Worm (Caenorhabditis elegans) whole organism, L1 larva: Measurements from ENCODE around the gene clc-3.

ENCODE experiments used
- ama-1 ChIP-seq: fragments of 150-350 bp; optimal IDR thresholded peaks from 2 replicates; lab custom pipeline; 2014
- blmp-1 ChIP-seq: fragments of 150-350 bp; optimal IDR thresholded peaks from 2 replicates; lab custom pipeline; 2014; ENCODE audit warnings: missing biosample characterization, missing genetic modification characterization
- ceh-82 ChIP-seq, 3 experiments: fragments of 150-350 bp in 1 of 3; sonication (generic microtip) in 2 of 3; optimal IDR thresholded peaks; 2 replicates each; lab custom pipeline; 2014 to 2017; ENCODE audit warnings: missing biosample characterization in 3 of 3, missing genetic modification characterization in 3 of 3
- dsc-1 ChIP-seq: sonication (generic microtip); optimal IDR thresholded peaks from 2 replicates; lab custom pipeline; 2016; ENCODE audit warnings: mild to moderate bottlenecking, missing genetic modification characterization, missing compliant biosample characterization
- efl-1 ChIP-seq, 4 experiments: fragments of 150-350 bp; optimal IDR thresholded peaks in 3 of 4; peaks in 1 of 4; 1 replicate in 1 of 4; 2 replicates in 3 of 4; lab custom pipeline; 2014; ENCODE audit warnings: missing biosample characterization in 2 of 4, missing genetic modification characterization in 2 of 4, missing genetic modification reagents in 2 of 4
- elt-3 ChIP-seq, 6 experiments: fragments of 150-350 bp in 1 of 6; sonication (generic microtip); optimal IDR thresholded peaks; 2 replicates each; lab custom pipeline; 2017 to 2018; ENCODE audit warnings: missing biosample characterization in 6 of 6, missing genetic modification characterization in 6 of 6, inconsistent platforms in 1 of 6
- ets-5 ChIP-seq: fragments of 200-800 bp; sonication (Bioruptor generic); IDR thresholded peaks from 2 replicates; pipeline ENCODE4 v1.3.6; 2022; ENCODE audit warnings: missing genetic modification characterization, missing compliant biosample characterization
- fkh-8 ChIP-seq: sonication (generic microtip); optimal IDR thresholded peaks from 2 replicates; lab custom pipeline; 2016; ENCODE audit warnings: mild to moderate bottlenecking, missing genetic modification characterization, missing compliant biosample characterization
- grh-1 ChIP-seq: fragments of 200-800 bp; sonication (Bioruptor generic); IDR thresholded peaks from 2 replicates; pipeline ENCODE4 v1.3.6; 2022; ENCODE audit warnings: missing genetic modification reagents, missing genetic modification characterization, missing compliant biosample characterization
- hpl-2 ChIP-seq: fragments of 150-350 bp; optimal IDR thresholded peaks from 2 replicates; lab custom pipeline; 2014; ENCODE audit warnings: missing biosample characterization, missing genetic modification reagents, missing genetic modification characterization
- irx-1 ChIP-seq: sonication (generic microtip); optimal IDR thresholded peaks from 2 replicates; lab custom pipeline; 2016; ENCODE audit warnings: missing genetic modification characterization, missing compliant biosample characterization
- isw-1 ChIP-seq: fragments of 200-800 bp; sonication (Bioruptor generic); IDR thresholded peaks from 2 replicates; pipeline ENCODE4 v1.3.6; 2022; ENCODE audit warnings: missing genetic modification characterization, missing compliant biosample characterization
- lin-13 ChIP-seq: fragments of 150-350 bp; optimal IDR thresholded peaks from 2 replicates; lab custom pipeline; 2014; ENCODE audit warnings: missing biosample characterization, missing genetic modification reagents, missing genetic modification characterization
- lin-14 ChIP-seq: fragments of 200-800 bp; sonication (Bioruptor generic); optimal IDR thresholded peaks from 2 replicates; lab custom pipeline; 2018; ENCODE audit warnings: mild to moderate bottlenecking, missing genetic modification characterization, moderate library complexity, missing compliant biosample characterization
- lsy-2 ChIP-seq, 2 experiments: fragments of 150-350 bp; optimal IDR thresholded peaks; 2 replicates each; lab custom pipeline; 2014; ENCODE audit warnings: missing biosample characterization in 2 of 2, missing genetic modification characterization in 2 of 2
- mab-9 ChIP-seq: fragments of 200-800 bp; sonication (Bioruptor generic); IDR thresholded peaks from 2 replicates; pipeline ENCODE4 v1.3.6; 2022; ENCODE audit warnings: missing genetic modification reagents, missing genetic modification characterization, missing compliant biosample characterization
- mef-2 ChIP-seq: fragments of 150-350 bp; optimal IDR thresholded peaks from 2 replicates; lab custom pipeline; 2014; ENCODE audit warnings: missing biosample characterization, missing genetic modification characterization
- mep-1 ChIP-seq: fragments of 150-350 bp; optimal IDR thresholded peaks from 2 replicates; lab custom pipeline; 2014; ENCODE audit warnings: missing biosample characterization, missing genetic modification characterization
- nhr-237 ChIP-seq: fragments of 150-350 bp; optimal IDR thresholded peaks from 2 replicates; lab custom pipeline; 2014; ENCODE audit warnings: missing biosample characterization, missing genetic modification characterization
- nhr-47 ChIP-seq: sonication (generic microtip); optimal IDR thresholded peaks from 2 replicates; lab custom pipeline; 2016; ENCODE audit warnings: mild to moderate bottlenecking, missing genetic modification characterization, moderate library complexity, missing compliant biosample characterization
- nhr-77 ChIP-seq: fragments of 150-350 bp; optimal IDR thresholded peaks from 2 replicates; lab custom pipeline; 2014; ENCODE audit warnings: missing biosample characterization, missing genetic modification characterization
- nhr-85 ChIP-seq: sonication (generic microtip); peaks from one replicate; lab custom pipeline; 2016; ENCODE audit warnings: missing genetic modification characterization, inconsistent platforms, missing compliant biosample characterization
- nhr-90 ChIP-seq: sonication (generic microtip); optimal IDR thresholded peaks from 2 replicates; lab custom pipeline; 2016; ENCODE audit warnings: mild to moderate bottlenecking, missing genetic modification characterization, missing compliant biosample characterization; ENCODE audit not compliant: poor library complexity
- pax-3 ChIP-seq: fragments of 200-800 bp; sonication (Bioruptor generic); optimal IDR thresholded peaks from 2 replicates; lab custom pipeline; 2018; ENCODE audit warnings: mild to moderate bottlenecking, missing genetic modification characterization, moderate library complexity, missing compliant biosample characterization
- rnt-1 ChIP-seq: sonication (generic microtip); optimal IDR thresholded peaks from 2 replicates; lab custom pipeline; 2016; ENCODE audit warnings: mild to moderate bottlenecking, missing genetic modification characterization, moderate library complexity, missing compliant biosample characterization
- skn-1 ChIP-seq: fragments of 150-350 bp; optimal IDR thresholded peaks from 2 replicates; lab custom pipeline; 2014; ENCODE audit warnings: missing biosample characterization, missing genetic modification characterization
- snpc-4 ChIP-seq: fragments of 150-350 bp; optimal IDR thresholded peaks from 2 replicates; lab custom pipeline; 2014; ENCODE audit warnings: missing biosample characterization, missing genetic modification characterization
- snu-23 ChIP-seq: sonication (generic microtip); optimal IDR thresholded peaks from 2 replicates; lab custom pipeline; 2016; ENCODE audit warnings: missing genetic modification characterization, missing compliant biosample characterization
- sox-4 ChIP-seq: sonication (generic microtip); optimal IDR thresholded peaks from 2 replicates; lab custom pipeline; 2016; ENCODE audit warnings: missing genetic modification characterization, missing compliant biosample characterization
- tbx-2 ChIP-seq: sonication (generic microtip); optimal IDR thresholded peaks from 2 replicates; lab custom pipeline; 2016; ENCODE audit warnings: missing genetic modification characterization, missing compliant biosample characterization
- tlp-1 ChIP-seq: fragments of 150-350 bp; optimal IDR thresholded peaks from 2 replicates; lab custom pipeline; 2014; ENCODE audit warnings: missing biosample characterization, missing genetic modification characterization
- unc-62 ChIP-seq: fragments of 150-350 bp; optimal IDR thresholded peaks from 2 replicates; lab custom pipeline; 2014; ENCODE audit warnings: missing biosample characterization, missing genetic modification reagents, missing genetic modification characterization
- unc-86 ChIP-seq: sonication (generic microtip); optimal IDR thresholded peaks from 2 replicates; lab custom pipeline; 2016; ENCODE audit warnings: missing genetic modification characterization, missing compliant biosample characterization

Gene clc-3

DNA sequence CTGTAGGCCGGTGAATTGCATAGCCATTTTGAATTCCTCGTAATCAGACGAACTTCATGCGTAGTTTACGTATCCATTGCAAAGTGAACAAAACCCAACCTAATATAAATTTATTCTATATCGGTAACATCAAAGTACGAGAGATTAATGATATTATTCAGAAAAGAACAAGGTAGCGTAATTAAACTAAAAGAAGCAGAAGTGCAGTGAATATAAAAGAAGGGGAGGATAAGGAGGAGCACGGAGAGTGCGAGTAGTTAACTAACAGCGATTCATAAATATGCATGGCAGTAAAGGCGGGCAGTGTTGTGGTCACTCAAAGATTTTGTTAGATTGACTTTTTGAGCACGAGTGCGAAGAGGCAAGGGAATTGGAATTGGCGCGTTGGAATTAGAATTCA, at the start of gene clc-3:
clc-3 (minus strand) TSS at position 101 of the 400 bp plus-strand sequence.
- no peak for TF ChIP-seq pax-3
- TF ChIP-seq lin-14, result peak; percentile 2
- TF ChIP-seq, all 84 proteins: peak for 1

DNA sequence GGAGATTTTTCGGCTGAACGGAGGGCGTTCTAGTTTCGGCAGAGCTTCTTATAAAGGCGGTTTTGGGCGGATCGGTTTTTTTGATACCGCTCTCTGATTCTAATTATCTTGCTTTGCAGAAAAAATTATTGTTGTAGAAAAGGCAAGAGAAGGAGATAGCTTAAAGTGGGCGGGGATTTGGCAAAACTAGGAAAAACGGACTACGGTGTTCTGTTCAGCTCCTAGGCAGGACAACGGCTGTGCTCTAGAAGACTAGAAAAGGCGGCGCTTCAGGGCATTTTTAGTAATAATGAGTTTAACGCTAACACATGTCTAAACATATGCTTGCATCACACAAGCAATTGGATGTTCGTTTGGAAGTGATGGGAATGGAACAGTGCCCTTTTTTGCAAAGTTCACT, 44.5 kb upstream of the clc-3 start, which contains the start of gene C04F6.7:
C04F6.7 (minus strand) TSS at position 101 of the 400 bp plus-strand sequence.
- TF ChIP-seq lin-13 (GFP tag; lab: Kevin White, UChicago) (no peak), tlp-1 (tag; lab: Kevin White, UChicago) (no peak), snpc-4 (no peak), ama-1 (lab: Kevin White, UChicago) (no peak), unc-86 (tag; lab: Kevin White, UChicago) (no peak), nhr-47 (no peak), irx-1 (tag; lab: Kevin White, UChicago) (no peak), nhr-77 (tag; lab: Kevin White, UChicago) (no peak), lin-14 (no peak), hpl-2 (GFP tag; lab: Kevin White, UChicago) (no peak), ceh-82 (tag; optimal IDR thresholded peaks at IDR 0.05; lab: Kevin White, UChicago) (no peak), nhr-237 (no peak)

- peak; percentile 6 for TF ChIP-seq fkh-8 (tag; lab: Kevin White, UChicago)
- peak; percentile 34 for TF ChIP-seq sox-4 (tag; lab: Kevin White, UChicago)
- TF ChIP-seq nhr-47, result peak; percentile 17
- TF ChIP-seq mab-9 (GFP tag; lab: Robert Waterston, UW), result no peak
- TF ChIP-seq ets-5 (GFP tag; lab: Robert Waterston, UW), result no peak
- no peak for TF ChIP-seq lsy-2 (tag; optimal IDR thresholded peaks at IDR 0.05; lab: Kevin White, UChicago)
- TF ChIP-seq isw-1 (GFP tag; lab: Robert Waterston, UW), result no peak
- peak; percentile 87 for TF ChIP-seq dsc-1
- no peak for TF ChIP-seq unc-62 (GFP tag; lab: Kevin White, UChicago)
- no peak for TF ChIP-seq unc-86 (tag; lab: Kevin White, UChicago)
- peak; percentile 58 for TF ChIP-seq pax-3
- TF ChIP-seq, all 84 proteins: peak for 5
These were observed 41.5 kb upstream of the clc-3 start for ce11 chrX:3416063-3416462.

DNA sequence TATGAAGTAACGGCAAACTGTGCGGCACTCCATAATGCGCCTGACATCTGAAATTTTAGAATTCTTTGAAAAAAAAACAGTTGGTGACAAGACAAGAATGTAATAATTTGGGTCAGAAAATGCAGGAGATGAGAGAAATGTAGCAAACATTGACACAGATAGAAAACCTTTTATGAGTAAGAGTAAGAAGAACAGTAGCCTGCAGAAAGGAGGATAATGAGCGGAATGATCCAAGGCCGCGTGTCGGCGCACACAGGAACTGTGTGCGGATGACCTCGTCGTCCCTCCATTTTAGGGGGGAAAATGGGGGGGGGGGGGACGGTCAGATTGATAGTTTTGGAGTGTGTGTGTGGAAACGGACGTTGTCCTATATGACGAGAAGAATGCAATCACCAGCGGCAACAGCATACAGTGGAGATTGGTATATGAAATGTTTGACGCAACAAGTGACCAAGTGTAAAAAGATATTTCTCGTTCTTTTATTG, 40.2 kb upstream of the clc-3 start, which contains the start of gene dhs-27:
dhs-27 (minus strand) TSS at position 51 of the 485 bp plus-strand sequence.
- TF ChIP-seq elt-3 (tag; optimal IDR thresholded peaks at IDR 0.05; lab: Kevin White, UChicago), result peak in 1 of 6 experiments; percentile 18
- peak; percentile 68 for TF ChIP-seq blmp-1 (tag; lab: Kevin White, UChicago)
- TF ChIP-seq mef-2 (tag; lab: Kevin White, UChicago), result no peak
- peak; percentile 6 for TF ChIP-seq nhr-90 (tag; lab: Kevin White, UChicago)
- TF ChIP-seq mep-1 (tag; lab: Kevin White, UChicago), result peak; percentile 17
- 0 out of 2 replicates have a peak, but pooled peaks have one; percentile 34 for TF ChIP-seq grh-1 (GFP tag; lab: Robert Waterston, UW)
- no peak for TF ChIP-seq tbx-2 (tag; lab: Kevin White, UChicago)
- no peak for TF ChIP-seq pax-3
- TF ChIP-seq nhr-85 (tag; lab: Kevin White, UChicago), result peak; percentile 85
- TF ChIP-seq lin-14, result peak; percentile 89
- TF ChIP-seq snu-23, result peak; percentile 21
- TF ChIP-seq, all 84 proteins: peak for 8

ce11 chrX:3411565-3412022, 37.1 kb upstream of the clc-3 start, which contains the start of gene unc-78:
Gene unc-78 (minus strand): TSS chrX:3411615.
- no peak for TF ChIP-seq skn-1 (tag; lab: Kevin White, UChicago)
- peak; percentile 38 for TF ChIP-seq rnt-1
- TF ChIP-seq efl-1 (optimal IDR thresholded peaks at IDR 0.05; lab: Kevin White, UChicago), result no peak
- TF ChIP-seq efl-1 (GFP tag; optimal IDR thresholded peaks at IDR 0.05 in 1 of 2; lab: Kevin White, UChicago), result peak in 1 of 2 experiments; percentile 66
- TF ChIP-seq lin-14, result peak; percentile 53
